Fruit fly (Drosophila melanogaster): ENCODE data around the gene Gagr.

Gagr gene

DNA sequence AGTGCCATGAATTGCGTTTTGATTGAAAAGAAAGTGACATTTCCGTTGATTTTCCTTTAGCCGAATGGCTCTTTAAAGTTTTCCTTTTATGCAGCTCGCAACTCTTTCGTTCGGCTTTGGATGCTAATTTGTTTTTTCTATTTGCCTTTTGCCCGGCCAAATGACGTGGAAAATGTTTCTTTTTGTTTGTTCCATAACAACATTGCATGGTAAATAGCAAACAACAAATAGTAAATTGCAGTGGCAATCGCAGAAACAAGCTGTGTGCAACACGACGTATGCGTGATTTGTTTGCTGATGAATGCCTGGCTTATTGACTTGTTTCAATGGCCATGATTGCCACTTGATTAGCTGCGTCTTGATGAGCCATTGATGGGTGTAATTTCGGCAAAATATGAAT is 35.1 kb downstream of the Gagr start:
- no peak for TF ChIP-seq Blimp-1 (GFP tag; optimal IDR thresholded peaks at IDR 0.05)
- TF ChIP-seq CG6163 (GFP tag; IDR thresholded peaks at IDR 0.05): no peak
- no peak for TF ChIP-seq Sox102F (GFP tag; optimal IDR thresholded peaks at IDR 0.05)
- TF ChIP-seq salr (GFP tag; optimal IDR thresholded peaks at IDR 0.05): no peak
- TF ChIP-seq CG6276 (GFP tag; optimal IDR thresholded peaks at IDR 0.05): no peak
- TF ChIP-seq Sox15 (GFP tag; optimal IDR thresholded peaks at IDR 0.05): no peak
- no peak for TF ChIP-seq vri (GFP tag; optimal IDR thresholded peaks at IDR 0.05)
- TF ChIP-seq Hr39 (GFP tag; optimal IDR thresholded peaks at IDR 0.05): no peak
- TF ChIP-seq svp (GFP tag): no peak
- TF ChIP-seq CG34406 (GFP tag; optimal IDR thresholded peaks at IDR 0.05): no peak
- no peak for TF ChIP-seq fd85E (GFP tag; optimal IDR thresholded peaks at IDR 0.05)
- no peak for TF ChIP-seq acj6 (GFP tag; optimal IDR thresholded peaks at IDR 0.05)
- TF ChIP-seq CG1621 (tag; optimal IDR thresholded peaks at IDR 0.05): no peak
- no peak for TF ChIP-seq topi (GFP tag; optimal IDR thresholded peaks at IDR 0.05)
- no peak for TF ChIP-seq CG8119 (GFP tag; IDR thresholded peaks at IDR 0.05)
- no peak for TF ChIP-seq spab (GFP tag; optimal IDR thresholded peaks at IDR 0.05)
- TF ChIP-seq Eip75B (GFP tag; optimal IDR thresholded peaks at IDR 0.05): no peak
- no peak for TF ChIP-seq pdm3 (GFP tag; optimal IDR thresholded peaks at IDR 0.05)

DNA sequence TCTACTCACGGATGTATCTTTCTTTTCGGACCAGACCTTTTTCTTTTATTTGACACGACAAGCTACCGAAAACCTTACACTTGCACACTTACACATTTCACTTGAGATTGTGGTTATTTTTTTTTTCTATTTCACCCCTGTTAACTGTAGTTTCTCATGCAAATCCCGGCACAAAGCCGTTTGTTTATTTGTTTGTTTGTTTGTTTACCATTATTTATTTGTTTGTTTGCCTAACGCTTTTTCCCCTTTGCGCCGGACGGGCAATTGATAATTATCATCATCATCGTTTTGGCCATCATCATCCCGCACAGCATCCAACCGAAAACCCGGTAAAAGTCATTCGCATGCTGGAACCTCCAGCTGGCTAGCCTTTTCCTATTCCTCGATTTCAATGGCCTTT is 36.7 kb downstream of the Gagr start:
- TF ChIP-seq CG8319 (GFP tag; optimal IDR thresholded peaks at IDR 0.05) (no peak), fkh (GFP tag; optimal IDR thresholded peaks at IDR 0.05) (peak; percentile 55)

DNA sequence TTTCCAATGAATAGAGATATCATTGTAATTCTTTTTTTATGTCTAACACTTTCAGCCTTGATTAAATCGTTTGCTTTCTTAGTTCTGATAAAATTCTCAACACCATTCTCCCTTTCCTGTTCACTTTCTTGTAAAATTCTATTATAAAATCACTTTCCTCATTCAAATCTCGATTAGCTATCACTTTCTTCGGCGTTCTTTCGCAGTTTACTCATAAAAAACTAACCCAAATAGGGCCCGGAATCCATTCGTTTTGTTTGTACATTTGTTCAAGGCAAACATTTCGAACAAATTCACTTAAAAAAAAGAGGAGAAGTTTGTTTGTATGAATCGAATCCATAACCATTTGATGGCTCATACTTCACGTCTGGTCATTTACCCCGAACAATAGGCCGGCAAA is 39.2 kb downstream of the Gagr start:
- TF ChIP-seq fkh (GFP tag; optimal IDR thresholded peaks at IDR 0.05) (peak; percentile 41), CG11294 (GFP tag; IDR thresholded peaks at IDR 0.05) (no peak)

DNA sequence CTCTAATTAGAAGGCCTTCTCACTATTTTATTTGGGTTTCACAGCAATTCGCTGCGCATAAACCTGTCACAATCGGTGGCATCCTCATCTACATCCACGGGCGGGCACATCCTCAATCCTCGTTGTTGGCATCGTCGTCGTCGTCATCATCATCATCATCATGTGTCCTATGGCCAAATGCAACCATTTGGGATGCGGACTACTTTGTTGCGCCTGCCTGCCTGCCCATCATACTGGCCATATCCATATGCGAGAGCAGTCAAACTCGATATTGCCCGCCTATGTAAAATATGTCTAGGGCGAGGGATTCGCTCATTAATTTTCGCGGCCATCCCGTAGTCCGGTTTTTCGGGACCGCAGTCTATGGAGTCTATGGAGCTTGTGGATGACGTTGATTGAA is 42.9 kb downstream of the Gagr start:
- no peak for TF ChIP-seq Lpt (GFP tag; optimal IDR thresholded peaks at IDR 0.05)
- TF ChIP-seq Blimp-1 (GFP tag; optimal IDR thresholded peaks at IDR 0.05): no peak
- TF ChIP-seq lz (GFP tag; optimal IDR thresholded peaks at IDR 0.05): no peak
- peak; percentile 24 for TF ChIP-seq Eip78C (GFP tag)
- no peak for TF ChIP-seq cyc (GFP tag; optimal IDR thresholded peaks at IDR 0.05)
- no peak for TF ChIP-seq fkh (GFP tag; optimal IDR thresholded peaks at IDR 0.05)
- TF ChIP-seq Hr4 (GFP tag; optimal IDR thresholded peaks at IDR 0.05): no peak
- TF ChIP-seq Eip93F (GFP tag; optimal IDR thresholded peaks at IDR 0.05): no peak
- no peak for TF ChIP-seq CG1621 (tag; optimal IDR thresholded peaks at IDR 0.05)
- TF ChIP-seq CG9139 (GFP tag; optimal IDR thresholded peaks at IDR 0.05): no peak
- no peak for TF ChIP-seq net (GFP tag; optimal IDR thresholded peaks at IDR 0.05)
- peak; percentile 96 for TF ChIP-seq dsx (GFP tag; optimal IDR thresholded peaks at IDR 0.05; ENCODE audit: poor library complexity, severe bottlenecking)

DNA sequence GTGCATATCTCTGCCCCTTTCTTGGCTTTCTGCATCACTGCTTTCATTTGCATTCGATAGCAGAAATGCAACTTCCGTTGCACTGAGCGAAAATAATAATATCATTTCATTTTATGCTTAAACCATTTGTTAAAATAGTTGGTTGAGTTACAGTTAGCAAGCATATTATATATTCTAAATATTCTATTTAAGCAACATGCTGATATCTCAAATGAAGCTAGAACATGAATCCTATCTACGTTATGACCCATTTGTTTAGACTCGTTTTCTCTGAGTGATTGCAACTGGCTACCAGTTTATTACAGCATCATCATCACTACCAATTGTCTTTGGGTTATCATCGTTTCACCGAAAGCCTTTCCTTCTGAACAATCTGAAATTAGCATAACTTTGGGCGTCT is 48.2 kb downstream of the Gagr start:
- TF ChIP-seq CG32006 (GFP tag; optimal IDR thresholded peaks at IDR 0.05): peak; percentile 54
- TF ChIP-seq CG15336 (GFP tag; IDR thresholded peaks at IDR 0.05): 0 out of 2 replicates have a peak, but pooled peaks have one; percentile 21
- peak; percentile 27 for TF ChIP-seq Hr4 (GFP tag; optimal IDR thresholded peaks at IDR 0.05)
- no peak for TF ChIP-seq pdm3 (GFP tag; optimal IDR thresholded peaks at IDR 0.05)
- no peak for TF ChIP-seq Ets21C (GFP tag; optimal IDR thresholded peaks at IDR 0.05)
- no peak for TF ChIP-seq CG6792 (GFP tag; optimal IDR thresholded peaks at IDR 0.05)
- TF ChIP-seq eg (GFP tag; IDR thresholded peaks at IDR 0.05): no peak
- no peak for TF ChIP-seq Sox14 (GFP tag; optimal IDR thresholded peaks at IDR 0.05)
- TF ChIP-seq CG6854 (GFP tag; optimal IDR thresholded peaks at IDR 0.05): no peak
- peak; percentile 23; the same call in 1 of the 3 replicates for TF ChIP-seq CG8119 (GFP tag; IDR thresholded peaks at IDR 0.05)
- TF ChIP-seq acj6 (GFP tag; optimal IDR thresholded peaks at IDR 0.05): no peak

Measured in whole organism, prepupa.